Fruit fly (Drosophila melanogaster) whole organism, embryonic: ENCODE measurements around the gene dpr20.

ENCODE experiments used
- Ada2b ChIP-seq: fragments of 200-800 bp; sonication (Bioruptor generic); IDR thresholded peaks from 2 replicates; pipeline ENCODE4 v1.3.6; 2022; ENCODE audit warnings: missing biosample characterization, missing genetic modification characterization
- B-H1 ChIP-seq: fragments of 200-800 bp; sonication (Bioruptor generic); IDR thresholded peaks from 3 replicates; pipeline ENCODE4 v1.3.6; 2022; ENCODE audit warnings: missing biosample characterization, missing genetic modification characterization
- C15 ChIP-seq: fragments of 200-800 bp; sonication (Bioruptor generic); IDR thresholded peaks from 3 replicates; pipeline ENCODE4 v1.3.6; 2022; ENCODE audit warnings: missing biosample characterization, missing genetic modification characterization
- CG10959 ChIP-seq: fragments of 200-800 bp; sonication (Bioruptor generic); IDR thresholded peaks from 2 replicates; pipeline ENCODE4 v1.3.6; 2022; ENCODE audit warnings: missing biosample characterization, missing genetic modification characterization
- CG13424 ChIP-seq: fragments of 200-800 bp; sonication (Bioruptor generic); optimal IDR thresholded peaks from 2 replicates; lab custom pipeline; 2019; ENCODE audit warnings: missing biosample characterization, mild to moderate bottlenecking, missing genetic modification characterization, moderate library complexity
- CG17328 ChIP-seq: fragments of 200-800 bp; sonication (Bioruptor generic); IDR thresholded peaks from 2 replicates; pipeline ENCODE4 v1.3.6; 2022; ENCODE audit warnings: missing biosample characterization, missing genetic modification characterization
- CG2199 ChIP-seq: fragments of 200-800 bp; sonication (Bioruptor generic); IDR thresholded peaks from 3 replicates; pipeline ENCODE4 v1.3.6; 2022; ENCODE audit warnings: missing biosample characterization, missing genetic modification characterization
- CG2875 ChIP-seq: fragments of 200-800 bp; sonication (Bioruptor generic); optimal IDR thresholded peaks from 2 replicates; lab custom pipeline; 2017; ENCODE audit warnings: missing biosample characterization, mild to moderate bottlenecking, missing genetic modification characterization, missing genetic modification reagents
- CG3281 ChIP-seq: fragments of 200-800 bp; sonication (Bioruptor generic); optimal IDR thresholded peaks from 3 replicates; lab custom pipeline; 2017; ENCODE audit warnings: missing biosample characterization, mild to moderate bottlenecking, missing genetic modification characterization
- CG3838 ChIP-seq: fragments of 200-800 bp; sonication (Bioruptor generic); optimal IDR thresholded peaks from 3 replicates; lab custom pipeline; 2016; ENCODE audit warnings: missing biosample characterization, missing genetic modification characterization
- CG4854 ChIP-seq: fragments of 200-800 bp; sonication (Bioruptor generic); optimal IDR thresholded peaks from 2 replicates; lab custom pipeline; 2016; ENCODE audit warnings: missing biosample characterization, missing genetic modification characterization, inconsistent platforms
- CG6791 ChIP-seq: fragments of 200-800 bp; sonication (Bioruptor generic); IDR thresholded peaks from 3 replicates; pipeline ENCODE4 v1.3.6; 2022; ENCODE audit warnings: missing biosample characterization, missing genetic modification characterization; ENCODE audit not compliant: partially characterized antibody
- CG7372 ChIP-seq: fragments of 200-800 bp; sonication (Bioruptor generic); IDR thresholded peaks from 2 replicates; pipeline ENCODE4 v1.3.6; 2022; ENCODE audit warnings: missing biosample characterization, missing genetic modification characterization
- CG8478 ChIP-seq: fragments of >200 bp; optimal IDR thresholded peaks from 2 replicates; lab custom pipeline; 2018
- CG9876 ChIP-seq: fragments of 200-800 bp; sonication (Bioruptor generic); optimal IDR thresholded peaks from 2 replicates; lab custom pipeline; 2016; ENCODE audit warnings: missing biosample characterization, missing genetic modification characterization
- CG9932 ChIP-seq: fragments of 200-800 bp; sonication (Bioruptor generic); IDR thresholded peaks from 2 replicates; pipeline ENCODE4 v1.3.6; 2022; ENCODE audit warnings: missing biosample characterization, missing genetic modification characterization
- CHES-1-like ChIP-seq: fragments of 200-800 bp; sonication (Bioruptor generic); optimal IDR thresholded peaks from 2 replicates; lab custom pipeline; 2016; ENCODE audit warnings: missing biosample characterization, missing genetic modification characterization
- Chrac-16 ChIP-seq: fragments of 200-800 bp; sonication (Bioruptor generic); optimal IDR thresholded peaks from 3 replicates; lab custom pipeline; 2016; ENCODE audit warnings: missing biosample characterization, missing genetic modification characterization
- D19A ChIP-seq: fragments of 200-800 bp; optimal IDR thresholded peaks from 3 replicates; lab custom pipeline; 2019; ENCODE audit warnings: missing biosample characterization, mild to moderate bottlenecking, missing genetic modification characterization, moderate library complexity
- Elba2 ChIP-seq: fragments of 200-800 bp; sonication (Bioruptor generic); optimal IDR thresholded peaks from 3 replicates; lab custom pipeline; 2016; ENCODE audit warnings: missing biosample characterization, missing genetic modification characterization
- Fer1 ChIP-seq: fragments of 200-800 bp; sonication (Bioruptor generic); optimal IDR thresholded peaks from 2 replicates; lab custom pipeline; 2017; ENCODE audit warnings: missing biosample characterization, mild to moderate bottlenecking, missing genetic modification characterization
- HHEX ChIP-seq: fragments of 200-800 bp; sonication (Bioruptor generic); optimal IDR thresholded peaks from 3 replicates; lab custom pipeline; 2017; ENCODE audit warnings: missing biosample characterization, mild to moderate bottlenecking, missing genetic modification characterization, missing genetic modification reagents
- HmgD ChIP-seq: fragments of 200-800 bp; sonication (Bioruptor generic); optimal IDR thresholded peaks from 3 replicates; lab custom pipeline; 2016; ENCODE audit warnings: missing biosample characterization, missing genetic modification characterization
- MBD-R2 ChIP-seq: fragments of 200-800 bp; sonication (Bioruptor generic); IDR thresholded peaks from 2 replicates; pipeline ENCODE4 v1.3.6; 2022; ENCODE audit warnings: missing biosample characterization, missing genetic modification characterization
- Opbp ChIP-seq: fragments of 200-800 bp; sonication (Bioruptor generic); IDR thresholded peaks from 3 replicates; pipeline ENCODE4 v1.3.6; 2022; ENCODE audit warnings: missing biosample characterization, missing genetic modification characterization; ENCODE audit not compliant: partially characterized antibody
- Scr ChIP-seq: fragments of 200-800 bp; sonication (Bioruptor generic); IDR thresholded peaks from 2 replicates; pipeline ENCODE4 v1.3.6; 2022; ENCODE audit warnings: missing biosample characterization, missing genetic modification characterization; ENCODE audit not compliant: partially characterized antibody
- Six4 ChIP-seq: fragments of 200-800 bp; sonication (Bioruptor generic); optimal IDR thresholded peaks from 2 replicates; lab custom pipeline; 2016; ENCODE audit warnings: missing biosample characterization, missing genetic modification characterization
- abd-A ChIP-seq: fragments of 200-800 bp; sonication (Bioruptor generic); optimal IDR thresholded peaks from 3 replicates; lab custom pipeline; 2019; ENCODE audit warnings: missing biosample characterization, mild to moderate bottlenecking, missing genetic modification characterization, moderate library complexity
- fd96Cb ChIP-seq: fragments of 200-800 bp; sonication (Bioruptor generic); optimal IDR thresholded peaks from 2 replicates; lab custom pipeline; 2018; ENCODE audit warnings: missing biosample characterization, mild to moderate bottlenecking, missing genetic modification characterization, moderate library complexity
- gem ChIP-seq: fragments of 200-800 bp; sonication (Bioruptor generic); optimal IDR thresholded peaks from 2 replicates; lab custom pipeline; 2019; ENCODE audit warnings: missing biosample characterization, mild to moderate bottlenecking, missing genetic modification characterization, moderate library complexity
- hb ChIP-seq: fragments of 200-800 bp; sonication (Bioruptor generic); IDR thresholded peaks from 3 replicates; pipeline ENCODE4 v1.3.6; 2022; ENCODE audit warnings: missing biosample characterization, missing genetic modification characterization; ENCODE audit not compliant: partially characterized antibody
- hbn ChIP-seq: fragments of 200-800 bp; sonication (Bioruptor generic); IDR thresholded peaks from 2 replicates; pipeline ENCODE4 v1.3.6; 2022; ENCODE audit warnings: missing biosample characterization, missing genetic modification characterization; ENCODE audit not compliant: partially characterized antibody
- ind ChIP-seq: fragments of 200-800 bp; sonication (Bioruptor generic); optimal IDR thresholded peaks from 3 replicates; lab custom pipeline; 2016; ENCODE audit warnings: missing biosample characterization, missing genetic modification characterization
- pnt ChIP-seq: fragments of 200-800 bp; sonication (Bioruptor generic); optimal IDR thresholded peaks from 3 replicates; lab custom pipeline; 2016; ENCODE audit warnings: missing biosample characterization, missing genetic modification characterization
- sc ChIP-seq, 3 experiments: fragments of >200 bp in 2 of 3; fragments of 200-800 bp in 1 of 3; sonication (Bioruptor generic) in 1 of 3; optimal IDR thresholded peaks; 2 replicates in 2 of 3; 3 replicates in 1 of 3; lab custom pipeline; 2017; ENCODE audit warnings: mild to moderate bottlenecking in 1 of 3, missing biosample characterization in 1 of 3, missing genetic modification characterization in 1 of 3, missing genetic modification reagents in 1 of 3
- slou ChIP-seq: fragments of 200-800 bp; sonication (Bioruptor generic); optimal IDR thresholded peaks from 3 replicates; lab custom pipeline; 2016; ENCODE audit warnings: missing biosample characterization, missing genetic modification characterization
- sna ChIP-seq: fragments of 200-800 bp; sonication (Bioruptor generic); IDR thresholded peaks from 2 replicates; pipeline ENCODE4 v1.3.6; 2022; ENCODE audit warnings: missing biosample characterization, missing genetic modification characterization; ENCODE audit not compliant: partially characterized antibody
- tgo ChIP-seq: fragments of 200-800 bp; sonication (Bioruptor generic); IDR thresholded peaks from 3 replicates; pipeline ENCODE4 v1.3.6; 2022; ENCODE audit warnings: missing biosample characterization, missing genetic modification characterization
- tin ChIP-seq: fragments of 200-800 bp; sonication (Bioruptor generic); optimal IDR thresholded peaks from 3 replicates; lab custom pipeline; 2016; ENCODE audit warnings: missing biosample characterization, missing genetic modification characterization
- ttk ChIP-seq: fragments of 200-800 bp; sonication (Bioruptor generic); IDR thresholded peaks from 2 replicates; pipeline ENCODE4 v2.1.2; 2022; ENCODE audit warnings: missing biosample characterization, missing genetic modification characterization
- wor ChIP-seq: fragments of 200-800 bp; sonication (Bioruptor generic); IDR thresholded peaks from 2 replicates; pipeline ENCODE4 v1.3.6; 2022; ENCODE audit warnings: missing biosample characterization, missing genetic modification characterization

Gene dpr20

dm6 chr3L:851061-851460 lies 6.0 kb downstream of the dpr20 start, which contains the start of gene Dci (continued):
- TF ChIP-seq CG8478 (lab: Kevin White, UChicago) (peak; percentile 57), gem (tag; lab: Kevin White, UChicago) (peak; percentile 82), CG13424 (tag; lab: Kevin White, UChicago) (peak; percentile 68), D19A (tag; lab: Kevin White, UChicago) (no peak), pnt (GFP tag; lab: Kevin White, UChicago) (peak; percentile 62), B-H1 (GFP tag; lab: Robert Waterston, UW) (peak; percentile 49; the same call in 2 of the 3 replicates), CG9876 (GFP tag; lab: Kevin White, UChicago) (peak; percentile 26), CG17328 (GFP tag; lab: Robert Waterston, UW) (peak; percentile 72), tgo (GFP tag; lab: Robert Waterston, UW) (peak; percentile 70), Opbp (GFP tag; lab: Robert Waterston, UW) (peak; percentile 75; the same call in 2 of the 3 replicates), CG3838 (GFP tag; lab: Kevin White, UChicago) (peak; percentile 20), MBD-R2 (peak; percentile 90), ttk (GFP tag; lab: Robert Waterston, UW) (peak; percentile 65), CG2199 (GFP tag; lab: Robert Waterston, UW) (0 out of 3 replicates have a peak, but pooled peaks have one; percentile 73), CHES-1-like (GFP tag; lab: Kevin White, UChicago) (peak; percentile 71), abd-A (tag; lab: Kevin White, UChicago) (no peak), Fer1 (GFP tag; lab: Kevin White, UChicago) (no peak), Six4 (GFP tag; lab: Kevin White, UChicago) (peak; percentile 12), CG3281 (peak; percentile 41), hb (GFP tag; lab: Robert Waterston, UW) (peak; percentile 61; the same call in 2 of the 3 replicates), sc (optimal IDR thresholded peaks at IDR 0.05; lab: Kevin White, UChicago) (no peak), sc (GFP tag; optimal IDR thresholded peaks at IDR 0.05; lab: Kevin White, UChicago) (peak; percentile 26), sna (GFP tag; lab: Robert Waterston, UW) (peak; percentile 84), wor (GFP tag; lab: Robert Waterston, UW) (peak; percentile 70), CG4854 (GFP tag; lab: Kevin White, UChicago) (no peak), C15 (GFP tag; lab: Robert Waterston, UW) (peak; percentile 43; the same call in 1 of the 3 replicates), Elba2 (GFP tag; lab: Kevin White, UChicago) (peak; percentile 26), ind (GFP tag; lab: Kevin White, UChicago) (peak; percentile 80), Scr (GFP tag; lab: Robert Waterston, UW) (peak; percentile 88), CG7372 (peak; percentile 61), HmgD (peak; percentile 29), Chrac-16 (GFP tag; lab: Kevin White, UChicago) (peak; percentile 81), hbn (peak; percentile 89), HHEX (no peak), Ada2b (GFP tag; lab: Robert Waterston, UW) (peak; percentile 84), CG9932 (GFP tag; lab: Robert Waterston, UW) (peak; percentile 89), fd96Cb (tag; lab: Kevin White, UChicago) (peak; percentile 7), CG6791 (GFP tag; lab: Robert Waterston, UW) (peak; percentile 66), CG10959 (GFP tag; lab: Robert Waterston, UW) (peak; percentile 47; the same call in 1 of the 2 replicates), CG2875 (GFP tag; lab: Kevin White, UChicago) (peak; percentile 16), tin (GFP tag; lab: Kevin White, UChicago) (peak; percentile 56), slou (GFP tag; lab: Kevin White, UChicago) (peak; percentile 57)
